Fruit fly (Drosophila melanogaster): ENCODE results near the gene wgn.
A peak's percentile ranks its signal among the peaks of the same experiment; 100 is the strongest.

The wgn gene

DNA sequence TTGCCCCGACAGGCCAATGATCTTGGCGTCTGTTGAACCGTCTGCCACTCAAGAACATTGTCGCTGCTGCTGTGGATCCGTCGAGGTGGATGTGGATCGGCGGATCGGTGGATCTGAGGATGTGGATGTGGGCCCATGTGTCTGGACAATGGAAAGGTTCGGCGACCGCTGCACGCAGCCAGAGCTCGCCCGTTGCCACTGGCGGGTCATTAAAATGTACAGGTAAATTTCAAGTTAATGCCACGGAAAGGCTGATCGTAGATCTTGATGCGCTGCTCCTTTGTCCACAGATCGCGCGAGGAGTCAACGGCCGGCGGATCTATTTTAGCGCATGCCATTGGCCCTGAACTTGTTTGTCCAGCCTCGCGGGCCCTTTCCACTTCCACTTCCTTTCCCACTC is 49.8 kb upstream of the wgn start:
- peak; percentile 17 for TF ChIP-seq CG1621 (tag; optimal IDR thresholded peaks at IDR 0.05)
- TF ChIP-seq ss (GFP tag; optimal IDR thresholded peaks at IDR 0.05), result peak in 1 of 2 experiments; percentile 81
- TF ChIP-seq eg (GFP tag; IDR thresholded peaks at IDR 0.05), result no peak
- TF ChIP-seq Eip78C (GFP tag), result peak; percentile 35
- peak; percentile 78 for TF ChIP-seq dsx (GFP tag; optimal IDR thresholded peaks at IDR 0.05; ENCODE audit: poor library complexity, severe bottlenecking)

DNA sequence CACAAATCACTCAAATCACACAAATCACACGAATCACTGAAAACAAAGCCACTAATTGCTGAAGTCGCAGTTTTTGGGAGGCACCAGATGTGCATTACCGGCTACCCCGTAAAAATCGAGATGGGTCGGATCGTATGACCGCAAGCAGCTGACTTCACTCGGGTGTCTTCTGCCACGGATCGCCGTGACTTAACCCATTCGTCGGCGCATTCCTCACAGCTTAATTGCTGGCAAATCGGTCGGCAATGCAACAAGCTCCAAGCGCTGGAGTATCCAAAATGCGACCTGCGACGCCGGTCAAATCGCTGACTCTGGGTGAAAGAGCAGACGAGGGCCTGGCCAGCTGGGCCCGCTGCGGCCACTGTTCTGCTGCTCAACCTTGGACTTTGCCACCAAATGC is 48.1 kb upstream of the wgn start:
- TF ChIP-seq net (GFP tag; optimal IDR thresholded peaks at IDR 0.05), result no peak
- TF ChIP-seq Eip75B (GFP tag; optimal IDR thresholded peaks at IDR 0.05), result no peak
- TF ChIP-seq cyc (GFP tag; optimal IDR thresholded peaks at IDR 0.05), result no peak
- no peak for TF ChIP-seq pdm3 (GFP tag; optimal IDR thresholded peaks at IDR 0.05)
- no peak for TF ChIP-seq achi (GFP tag; optimal IDR thresholded peaks at IDR 0.05)
- no peak for TF ChIP-seq CG6276 (GFP tag; optimal IDR thresholded peaks at IDR 0.05)
- no peak for TF ChIP-seq CG6808 (GFP tag; optimal IDR thresholded peaks at IDR 0.05)
- TF ChIP-seq spab (GFP tag; optimal IDR thresholded peaks at IDR 0.05), result no peak
- no peak for TF ChIP-seq CG1621 (tag; optimal IDR thresholded peaks at IDR 0.05)
- TF ChIP-seq fd59A (GFP tag; optimal IDR thresholded peaks at IDR 0.05), result no peak
- no peak for TF ChIP-seq CG31627 (GFP tag; optimal IDR thresholded peaks at IDR 0.05)
- no peak for TF ChIP-seq fd85E (GFP tag; optimal IDR thresholded peaks at IDR 0.05)
- TF ChIP-seq CG15336 (GFP tag; IDR thresholded peaks at IDR 0.05), result no peak
- TF ChIP-seq Hr39 (GFP tag; optimal IDR thresholded peaks at IDR 0.05), result no peak
- no peak for TF ChIP-seq lz (GFP tag; optimal IDR thresholded peaks at IDR 0.05)
- no peak for TF ChIP-seq dac (GFP tag; optimal IDR thresholded peaks at IDR 0.05)
- TF ChIP-seq CG3032 (tag; optimal IDR thresholded peaks at IDR 0.05), result no peak

DNA sequence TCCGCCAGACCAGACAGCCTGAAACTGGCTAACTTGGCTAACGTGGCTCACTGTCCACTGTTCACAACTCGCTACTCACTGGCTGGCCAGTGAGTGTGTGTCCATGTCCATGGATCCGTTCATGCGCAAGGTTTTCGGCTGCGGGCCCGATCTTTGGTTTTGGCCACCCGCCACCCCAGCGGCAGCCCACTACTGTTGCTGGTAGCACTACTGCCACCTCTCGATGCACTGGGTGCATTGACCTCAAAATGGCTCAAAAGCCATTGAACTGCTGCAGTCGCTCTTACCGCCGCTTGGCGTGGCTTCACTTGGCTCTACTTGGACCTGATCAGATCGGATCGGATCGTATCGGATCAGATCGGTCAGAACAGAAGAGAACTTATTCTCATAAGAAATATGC is 46.7 kb upstream of the wgn start:
- TF ChIP-seq cyc (GFP tag; optimal IDR thresholded peaks at IDR 0.05) (no peak), Eip78C (GFP tag) (peak; percentile 5)

DNA sequence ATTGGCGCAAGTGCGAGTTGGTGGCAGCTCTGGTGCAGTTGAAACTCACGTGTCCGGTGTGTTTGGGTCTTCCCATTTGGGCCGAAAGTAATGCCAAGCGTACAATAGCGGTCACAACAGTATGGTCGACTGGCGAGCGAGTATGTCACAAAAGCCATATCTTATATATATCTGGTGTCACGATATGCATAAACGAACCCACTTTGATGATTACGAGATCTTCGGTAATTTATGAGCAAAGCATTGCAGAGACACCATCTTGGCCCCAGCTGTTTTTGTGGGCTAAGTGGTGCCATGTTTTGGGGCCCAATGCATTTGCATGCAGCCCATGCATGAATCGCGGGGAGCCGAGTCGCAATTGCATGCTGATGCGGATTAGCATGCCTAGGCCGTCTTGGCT is 44.2 kb upstream of the wgn start:
- TF ChIP-seq eg (GFP tag; IDR thresholded peaks at IDR 0.05) (peak; percentile 80), fd85E (GFP tag; optimal IDR thresholded peaks at IDR 0.05) (no peak), CG32006 (GFP tag; optimal IDR thresholded peaks at IDR 0.05) (peak; percentile 55), fkh (GFP tag; optimal IDR thresholded peaks at IDR 0.05) (no peak), acj6 (GFP tag; optimal IDR thresholded peaks at IDR 0.05) (peak; percentile 34), CG6854 (GFP tag; optimal IDR thresholded peaks at IDR 0.05) (no peak), Sox102F (GFP tag; optimal IDR thresholded peaks at IDR 0.05) (peak; percentile 7), CG8632 (GFP tag; optimal IDR thresholded peaks at IDR 0.05) (no peak), Ets21C (GFP tag; optimal IDR thresholded peaks at IDR 0.05) (no peak), CG11902 (GFP tag; optimal IDR thresholded peaks at IDR 0.05) (peak; percentile 5), svp (GFP tag) (peak; percentile 48), CG10631 (GFP tag; optimal IDR thresholded peaks at IDR 0.05) (peak; percentile 29), CG8319 (GFP tag; optimal IDR thresholded peaks at IDR 0.05) (peak; percentile 2), lz (GFP tag; optimal IDR thresholded peaks at IDR 0.05) (no peak), CG3032 (tag; optimal IDR thresholded peaks at IDR 0.05) (no peak), CG34406 (GFP tag; optimal IDR thresholded peaks at IDR 0.05) (peak; percentile 15), Hr38 (GFP tag; optimal IDR thresholded peaks at IDR 0.05) (no peak), fd59A (GFP tag; optimal IDR thresholded peaks at IDR 0.05) (no peak), Eip75B (GFP tag; optimal IDR thresholded peaks at IDR 0.05) (peak; percentile 19), ss (GFP tag; optimal IDR thresholded peaks at IDR 0.05) (peak in 1 of 2 experiments; percentile 15), CG6792 (GFP tag; optimal IDR thresholded peaks at IDR 0.05) (peak; percentile 37), dac (GFP tag; optimal IDR thresholded peaks at IDR 0.05) (peak; percentile 4), CG8119 (GFP tag; IDR thresholded peaks at IDR 0.05) (peak; percentile 47; the same call in 1 of the 3 replicates), topi (GFP tag; optimal IDR thresholded peaks at IDR 0.05) (no peak), Gug (GFP tag; IDR thresholded peaks at IDR 0.05) (no peak), Eip93F (GFP tag; optimal IDR thresholded peaks at IDR 0.05) (no peak), Hr4 (GFP tag; optimal IDR thresholded peaks at IDR 0.05) (peak; percentile 51), OdsH (GFP tag; optimal IDR thresholded peaks at IDR 0.05) (peak; percentile 36), achi (GFP tag; optimal IDR thresholded peaks at IDR 0.05) (peak; percentile 45), vri (GFP tag; optimal IDR thresholded peaks at IDR 0.05) (no peak), Eip78C (GFP tag) (peak; percentile 73), salr (GFP tag; optimal IDR thresholded peaks at IDR 0.05) (no peak), CG3919 (GFP tag; optimal IDR thresholded peaks at IDR 0.05) (peak; percentile 47), CG10669 (GFP tag; optimal IDR thresholded peaks at IDR 0.05) (no peak), Sox15 (GFP tag; optimal IDR thresholded peaks at IDR 0.05) (no peak)
